Worm (Caenorhabditis elegans) whole organism, early embryonic: ENCODE results near the gene Y45F3A.8.

Source experiments
- F13C5.2 ChIP-seq: sonication (generic microtip); optimal IDR thresholded peaks from 2 replicates; lab custom pipeline; 2017; ENCODE audit warnings: mild to moderate bottlenecking, missing genetic modification characterization, inconsistent platforms, missing compliant biosample characterization
- aly-1 ChIP-seq: sonication (generic microtip); optimal IDR thresholded peaks from 2 replicates; lab custom pipeline; 2016; ENCODE audit warnings: missing genetic modification characterization, missing compliant biosample characterization
- ama-1 ChIP-seq: fragments of 150-350 bp; optimal IDR thresholded peaks from 2 replicates; lab custom pipeline; 2014
- ceh-36 ChIP-seq: sonication (generic microtip); optimal IDR thresholded peaks from 2 replicates; lab custom pipeline; 2016; ENCODE audit warnings: missing genetic modification characterization, inconsistent platforms, missing compliant biosample characterization
- ets-7 ChIP-seq: sonication (generic microtip); optimal IDR thresholded peaks from 2 replicates; lab custom pipeline; 2016; ENCODE audit warnings: missing genotype, missing genetic modification characterization, missing compliant biosample characterization
- flt-1 ChIP-seq: fragments of 200-800 bp; sonication (Bioruptor generic); IDR thresholded peaks from 2 replicates; pipeline ENCODE4 v1.3.6; 2022; ENCODE audit warnings: missing genetic modification characterization, missing compliant biosample characterization
- hmg-4 ChIP-seq: fragments of 200-800 bp; sonication (Bioruptor generic); optimal IDR thresholded peaks from 2 replicates; lab custom pipeline; 2018; ENCODE audit warnings: mild to moderate bottlenecking, missing genetic modification characterization, missing compliant biosample characterization
- sea-1 ChIP-seq: fragments of 200-800 bp; sonication (Bioruptor generic); conservative IDR thresholded peaks from 2 replicates; pipeline ENCODE4 v1.3.6; 2022; ENCODE audit warnings: missing genetic modification characterization, missing compliant biosample characterization
- tbx-11 ChIP-seq: fragments of 200-800 bp; sonication (Bioruptor generic); IDR thresholded peaks from 2 replicates; pipeline ENCODE4 v1.3.6; 2022; ENCODE audit warnings: missing genetic modification characterization, missing compliant biosample characterization
- tbx-37 ChIP-seq: fragments of 200-800 bp; sonication (Bioruptor generic); conservative IDR thresholded peaks from 2 replicates; pipeline ENCODE4 v1.3.6; 2022; ENCODE audit warnings: missing genetic modification reagents, missing genetic modification characterization, missing compliant biosample characterization
- tra-4 ChIP-seq: sonication (generic microtip); optimal IDR thresholded peaks from 2 replicates; lab custom pipeline; 2017; ENCODE audit warnings: missing genetic modification characterization, missing compliant biosample characterization

DNA sequence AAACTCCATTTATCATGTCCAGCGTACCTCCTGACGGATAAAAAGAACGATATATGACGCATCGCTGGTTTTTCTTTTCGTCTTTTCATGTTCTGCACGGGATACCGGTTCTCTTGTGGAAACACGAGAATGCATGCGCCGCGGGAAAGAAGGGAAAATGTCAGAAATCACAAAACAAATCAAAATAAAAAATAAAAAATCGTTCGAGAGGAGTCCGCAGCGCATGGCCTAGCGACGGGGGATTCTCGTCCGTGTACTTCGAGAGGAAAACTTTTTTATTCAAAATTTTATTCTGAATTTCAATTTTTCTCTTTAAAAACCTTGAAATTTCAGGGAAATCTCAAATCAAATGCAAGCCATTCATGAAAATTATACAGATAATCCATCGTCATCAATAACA is 28.6 kb upstream of the Y45F3A.8 start, which contains the start of the genes lron-10 and hpr-9:
- TF ChIP-seq ama-1 (lab: Kevin White, UChicago): no peak
- TF ChIP-seq flt-1 (GFP tag; lab: Robert Waterston, UW): no peak
- TF ChIP-seq tra-4: no peak
- no peak for TF ChIP-seq F13C5.2 (tag; lab: Kevin White, UChicago)
- TF ChIP-seq ceh-36 (tag; lab: Kevin White, UChicago): no peak
- TF ChIP-seq ets-7 (tag; lab: Kevin White, UChicago): no peak
- no peak for TF ChIP-seq tbx-11 (GFP tag; lab: Robert Waterston, UW)
- TF ChIP-seq sea-1: no peak
- no peak for TF ChIP-seq hmg-4 (GFP tag; lab: Kevin White, UChicago)
- peak; percentile 51; the same call in 1 of the 2 replicates for TF ChIP-seq tbx-37 (GFP tag; lab: Robert Waterston, UW)
- no peak for TF ChIP-seq aly-1
